Worm (Caenorhabditis elegans) whole organism, L4/young adult: ENCODE measurements around the gene dcap-2.

Experiments used
- W03F9.2 ChIP-seq: fragments of 150-350 bp; optimal IDR thresholded peaks from 2 replicates; lab custom pipeline; 2014; ENCODE audit warnings: missing biosample characterization, missing genetic modification characterization
- dao-5 ChIP-seq: sonication (generic microtip); optimal IDR thresholded peaks from 2 replicates; lab custom pipeline; 2016; ENCODE audit warnings: missing genotype, missing genetic modification characterization, moderate library complexity, missing compliant biosample characterization
- him-1 ChIP-seq: sonication (generic microtip); optimal IDR thresholded peaks from 2 replicates; lab custom pipeline; 2016; ENCODE audit warnings: missing genotype, missing genetic modification reagents, missing genetic modification characterization, missing compliant biosample characterization

- no peak for TF ChIP-seq W03F9.2 (tag; lab: Kevin White, UChicago)
- no peak for TF ChIP-seq him-1 (tag; lab: Kevin White, UChicago)
- TF ChIP-seq dao-5 (tag; lab: Kevin White, UChicago), result no peak
Measured at ce11 chrIV:13465797-13466196, 55.9 kb downstream of the dcap-2 start, which contains the start of gene fezf-1.
